Worm (Caenorhabditis elegans) whole organism, L1 larva: ENCODE results near the gene srh-74.

ENCODE experiments used
- C16A3.4 ChIP-seq: fragments of 150-350 bp; optimal IDR thresholded peaks from 2 replicates; lab custom pipeline; 2014; ENCODE audit warnings: missing biosample characterization, missing genetic modification characterization
- C34B4.2 ChIP-seq: sonication (generic microtip); optimal IDR thresholded peaks from 2 replicates; lab custom pipeline; 2017; ENCODE audit warnings: mild to moderate bottlenecking, missing genetic modification characterization, missing compliant biosample characterization
- Y116A8C.19 ChIP-seq: sonication (generic microtip); optimal IDR thresholded peaks from 2 replicates; lab custom pipeline; 2016; ENCODE audit warnings: missing compliant biosample characterization, missing genetic modification characterization, borderline replicate concordance
- alr-1 ChIP-seq: fragments of 200-800 bp; sonication (Bioruptor generic); optimal IDR thresholded peaks from 2 replicates; lab custom pipeline; 2018; ENCODE audit warnings: borderline replicate concordance, mild to moderate bottlenecking, missing genetic modification characterization, missing compliant biosample characterization
- aly-2 ChIP-seq: fragments of 150-350 bp; optimal IDR thresholded peaks from 2 replicates; lab custom pipeline; 2014; ENCODE audit warnings: missing biosample characterization, missing genetic modification characterization
- blmp-1 ChIP-seq: fragments of 150-350 bp; optimal IDR thresholded peaks from 2 replicates; lab custom pipeline; 2014; ENCODE audit warnings: missing biosample characterization, missing genetic modification characterization
- ceh-82 ChIP-seq, 3 experiments: fragments of 150-350 bp in 1 of 3; sonication (generic microtip) in 2 of 3; optimal IDR thresholded peaks; 2 replicates each; lab custom pipeline; 2014 to 2017; ENCODE audit warnings: missing biosample characterization in 3 of 3, missing genetic modification characterization in 3 of 3
- ces-1 ChIP-seq: fragments of 150-350 bp; optimal IDR thresholded peaks from 2 replicates; lab custom pipeline; 2014; ENCODE audit warnings: missing biosample characterization, missing genetic modification reagents, missing genetic modification characterization
- dpl-1 ChIP-seq, 3 experiments: fragments of 150-350 bp in 2 of 3; sonication (generic microtip) in 1 of 3; optimal IDR thresholded peaks; 2 replicates each; lab custom pipeline; 2014 to 2017; ENCODE audit warnings: missing biosample characterization in 3 of 3, missing genetic modification characterization in 3 of 3, missing genetic modification reagents in 3 of 3
- efl-1 ChIP-seq, 4 experiments: fragments of 150-350 bp; optimal IDR thresholded peaks in 3 of 4; peaks in 1 of 4; 1 replicate in 1 of 4; 2 replicates in 3 of 4; lab custom pipeline; 2014; ENCODE audit warnings: missing biosample characterization in 2 of 4, missing genetic modification characterization in 2 of 4, missing genetic modification reagents in 2 of 4
- egl-13 ChIP-seq: sonication (generic microtip); optimal IDR thresholded peaks from 2 replicates; lab custom pipeline; 2016; ENCODE audit warnings: missing genotype, missing genetic modification reagents, missing genetic modification characterization, missing compliant biosample characterization
- egl-27 ChIP-seq, 2 experiments: fragments of 150-350 bp in 1 of 2; sonication (generic microtip); optimal IDR thresholded peaks; 3 replicates each; lab custom pipeline; 2017 to 2018; ENCODE audit warnings: missing biosample characterization in 2 of 2, missing genetic modification characterization in 2 of 2, missing genetic modification reagents in 2 of 2
- elt-3 ChIP-seq, 6 experiments: fragments of 150-350 bp in 1 of 6; sonication (generic microtip); optimal IDR thresholded peaks; 2 replicates each; lab custom pipeline; 2017 to 2018; ENCODE audit warnings: missing biosample characterization in 6 of 6, missing genetic modification characterization in 6 of 6, inconsistent platforms in 1 of 6
- ets-5 ChIP-seq: fragments of 200-800 bp; sonication (Bioruptor generic); IDR thresholded peaks from 2 replicates; pipeline ENCODE4 v1.3.6; 2022; ENCODE audit warnings: missing genetic modification characterization, missing compliant biosample characterization
- fkh-4 ChIP-seq: sonication (generic microtip); optimal IDR thresholded peaks from 2 replicates; lab custom pipeline; 2016; ENCODE audit warnings: missing compliant biosample characterization, missing genetic modification characterization, borderline replicate concordance
- fos-1 ChIP-seq: fragments of 150-350 bp; optimal IDR thresholded peaks from 2 replicates; lab custom pipeline; 2014; ENCODE audit warnings: missing biosample characterization, missing genetic modification characterization
- grh-1 ChIP-seq: fragments of 200-800 bp; sonication (Bioruptor generic); IDR thresholded peaks from 2 replicates; pipeline ENCODE4 v1.3.6; 2022; ENCODE audit warnings: missing genetic modification reagents, missing genetic modification characterization, missing compliant biosample characterization
- hlh-4 ChIP-seq: sonication (generic microtip); optimal IDR thresholded peaks from 2 replicates; lab custom pipeline; 2016; ENCODE audit warnings: mild to moderate bottlenecking, missing genetic modification characterization, missing compliant biosample characterization
- hpl-2 ChIP-seq: fragments of 150-350 bp; optimal IDR thresholded peaks from 2 replicates; lab custom pipeline; 2014; ENCODE audit warnings: missing biosample characterization, missing genetic modification reagents, missing genetic modification characterization
- isw-1 ChIP-seq: fragments of 200-800 bp; sonication (Bioruptor generic); IDR thresholded peaks from 2 replicates; pipeline ENCODE4 v1.3.6; 2022; ENCODE audit warnings: missing genetic modification characterization, missing compliant biosample characterization
- jun-1 ChIP-seq: fragments of 150-350 bp; optimal IDR thresholded peaks from 2 replicates; lab custom pipeline; 2014; ENCODE audit warnings: missing biosample characterization, missing genetic modification reagents, missing genetic modification characterization
- lin-14 ChIP-seq: fragments of 200-800 bp; sonication (Bioruptor generic); optimal IDR thresholded peaks from 2 replicates; lab custom pipeline; 2018; ENCODE audit warnings: mild to moderate bottlenecking, missing genetic modification characterization, moderate library complexity, missing compliant biosample characterization
- lin-39 ChIP-seq: fragments of 150-350 bp; optimal IDR thresholded peaks from 2 replicates; lab custom pipeline; 2014; ENCODE audit warnings: missing biosample characterization, missing genetic modification reagents, missing genetic modification characterization
- lsy-2 ChIP-seq, 2 experiments: fragments of 150-350 bp; optimal IDR thresholded peaks; 2 replicates each; lab custom pipeline; 2014; ENCODE audit warnings: missing biosample characterization in 2 of 2, missing genetic modification characterization in 2 of 2
- mab-9 ChIP-seq: fragments of 200-800 bp; sonication (Bioruptor generic); IDR thresholded peaks from 2 replicates; pipeline ENCODE4 v1.3.6; 2022; ENCODE audit warnings: missing genetic modification reagents, missing genetic modification characterization, missing compliant biosample characterization
- mep-1 ChIP-seq: fragments of 150-350 bp; optimal IDR thresholded peaks from 2 replicates; lab custom pipeline; 2014; ENCODE audit warnings: missing biosample characterization, missing genetic modification characterization
- nhr-11 ChIP-seq: fragments of 150-350 bp; optimal IDR thresholded peaks from 2 replicates; lab custom pipeline; 2014; ENCODE audit warnings: missing biosample characterization, missing genetic modification characterization
- nhr-20 ChIP-seq: sonication (generic microtip); optimal IDR thresholded peaks from 2 replicates; lab custom pipeline; 2016; ENCODE audit warnings: mild to moderate bottlenecking, missing genetic modification characterization, missing compliant biosample characterization
- nhr-47 ChIP-seq: sonication (generic microtip); optimal IDR thresholded peaks from 2 replicates; lab custom pipeline; 2016; ENCODE audit warnings: mild to moderate bottlenecking, missing genetic modification characterization, moderate library complexity, missing compliant biosample characterization
- nhr-76 ChIP-seq: sonication (generic microtip); optimal IDR thresholded peaks from 2 replicates; lab custom pipeline; 2017; ENCODE audit warnings: missing biosample characterization, missing genetic modification characterization
- nhr-84 ChIP-seq: sonication (generic microtip); optimal IDR thresholded peaks from 2 replicates; lab custom pipeline; 2017; ENCODE audit warnings: missing biosample characterization, missing genetic modification characterization
- nhr-85 ChIP-seq: sonication (generic microtip); peaks from one replicate; lab custom pipeline; 2016; ENCODE audit warnings: missing genetic modification characterization, inconsistent platforms, missing compliant biosample characterization
- nhr-90 ChIP-seq: sonication (generic microtip); optimal IDR thresholded peaks from 2 replicates; lab custom pipeline; 2016; ENCODE audit warnings: mild to moderate bottlenecking, missing genetic modification characterization, missing compliant biosample characterization; ENCODE audit not compliant: poor library complexity
- pag-3 ChIP-seq: sonication (generic microtip); optimal IDR thresholded peaks from 2 replicates; lab custom pipeline; 2017; ENCODE audit warnings: missing genetic modification characterization, mild to moderate bottlenecking, missing compliant biosample characterization, antibody characterized with exemption, borderline replicate concordance; ENCODE audit not compliant: insufficient read depth
- pax-3 ChIP-seq: fragments of 200-800 bp; sonication (Bioruptor generic); optimal IDR thresholded peaks from 2 replicates; lab custom pipeline; 2018; ENCODE audit warnings: mild to moderate bottlenecking, missing genetic modification characterization, moderate library complexity, missing compliant biosample characterization
- skn-1 ChIP-seq: fragments of 150-350 bp; optimal IDR thresholded peaks from 2 replicates; lab custom pipeline; 2014; ENCODE audit warnings: missing biosample characterization, missing genetic modification characterization
- snpc-4 ChIP-seq: fragments of 150-350 bp; optimal IDR thresholded peaks from 2 replicates; lab custom pipeline; 2014; ENCODE audit warnings: missing biosample characterization, missing genetic modification characterization
- snu-23 ChIP-seq: sonication (generic microtip); optimal IDR thresholded peaks from 2 replicates; lab custom pipeline; 2016; ENCODE audit warnings: missing genetic modification characterization, missing compliant biosample characterization
- sup-37 ChIP-seq: fragments of 200-800 bp; sonication (Bioruptor generic); optimal IDR thresholded peaks from 2 replicates; lab custom pipeline; 2018; ENCODE audit warnings: mild to moderate bottlenecking, missing genetic modification characterization, missing compliant biosample characterization
- swsn-7 ChIP-seq: sonication (generic microtip); optimal IDR thresholded peaks from 2 replicates; lab custom pipeline; 2016; ENCODE audit warnings: missing genetic modification characterization, missing compliant biosample characterization
- tbx-2 ChIP-seq: sonication (generic microtip); optimal IDR thresholded peaks from 2 replicates; lab custom pipeline; 2016; ENCODE audit warnings: missing genetic modification characterization, missing compliant biosample characterization
- tlp-1 ChIP-seq: fragments of 150-350 bp; optimal IDR thresholded peaks from 2 replicates; lab custom pipeline; 2014; ENCODE audit warnings: missing biosample characterization, missing genetic modification characterization
- unc-130 ChIP-seq: fragments of 150-350 bp; optimal IDR thresholded peaks from 2 replicates; lab custom pipeline; 2017; ENCODE audit warnings: missing biosample characterization, missing genetic modification characterization, inconsistent platforms
- unc-30 ChIP-seq: sonication (generic microtip); optimal IDR thresholded peaks from 2 replicates; lab custom pipeline; 2017; ENCODE audit warnings: missing biosample characterization, missing genetic modification characterization
- unc-86 ChIP-seq: sonication (generic microtip); optimal IDR thresholded peaks from 2 replicates; lab custom pipeline; 2016; ENCODE audit warnings: missing genetic modification characterization, missing compliant biosample characterization
- unc-98 ChIP-seq: fragments of 200-800 bp; sonication (Bioruptor generic); IDR thresholded peaks from 2 replicates; pipeline ENCODE4 v1.3.6; 2022; ENCODE audit warnings: missing genetic modification characterization, missing compliant biosample characterization
- vab-15 ChIP-seq: sonication (generic microtip); optimal IDR thresholded peaks from 2 replicates; lab custom pipeline; 2017; ENCODE audit warnings: missing genotype, mild to moderate bottlenecking, missing genetic modification characterization, missing compliant biosample characterization
- xbp-1 ChIP-seq: sonication (generic microtip); optimal IDR thresholded peaks from 2 replicates; lab custom pipeline; 2016; ENCODE audit warnings: missing genetic modification characterization, missing compliant biosample characterization
- zag-1 ChIP-seq: fragments of 150-350 bp; optimal IDR thresholded peaks from 2 replicates; lab custom pipeline; 2014; ENCODE audit warnings: missing biosample characterization, missing genetic modification characterization
- ztf-11 ChIP-seq, 2 experiments: sonication (generic microtip); optimal IDR thresholded peaks; 2 replicates each; lab custom pipeline; 2016 to 2017; ENCODE audit warnings: missing genetic modification characterization in 2 of 2, missing biosample characterization in 1 of 2, missing compliant biosample characterization in 1 of 2

The srh-74 gene

ce11 chrV:11087119-11087518 lies 38.5 kb upstream of the srh-74 start (continued):
- peak; percentile 17 for TF ChIP-seq nhr-90 (tag; lab: Kevin White, UChicago)
- peak; percentile 3 for TF ChIP-seq blmp-1 (tag; lab: Kevin White, UChicago)
- no peak for TF ChIP-seq swsn-7
- TF ChIP-seq lin-14 = peak; percentile 32
- TF ChIP-seq lsy-2 (tag; optimal IDR thresholded peaks at IDR 0.05; lab: Kevin White, UChicago) = no peak
- TF ChIP-seq egl-13 = no peak

ce11 chrV:11083691-11084090 lies 35.1 kb upstream of the srh-74 start:
- peak in 1 of 3 experiments; percentile 27 for TF ChIP-seq dpl-1 (GFP tag; optimal IDR thresholded peaks at IDR 0.05; lab: Kevin White, UChicago)
- TF ChIP-seq egl-13 = no peak
- TF ChIP-seq nhr-90 (tag; lab: Kevin White, UChicago) = no peak
- TF ChIP-seq grh-1 (GFP tag; lab: Robert Waterston, UW) = no peak
- no peak for TF ChIP-seq hlh-4 (tag; lab: Kevin White, UChicago)
- TF ChIP-seq vab-15 (tag; lab: Kevin White, UChicago) = no peak
- peak; percentile 47 for TF ChIP-seq nhr-20
- no peak for TF ChIP-seq ztf-11 (tag; optimal IDR thresholded peaks at IDR 0.05; lab: Kevin White, UChicago)
- no peak for TF ChIP-seq unc-130 (tag; lab: Kevin White, UChicago)
- no peak for TF ChIP-seq blmp-1 (tag; lab: Kevin White, UChicago)
- TF ChIP-seq nhr-47 (tag; lab: Kevin White, UChicago) = peak; percentile 23
- no peak for TF ChIP-seq snpc-4 (tag; lab: Kevin White, UChicago)
- peak; percentile 12 for TF ChIP-seq fkh-4
- TF ChIP-seq nhr-76 (tag; lab: Kevin White, UChicago) = no peak
- no peak for TF ChIP-seq jun-1 (tag; lab: Kevin White, UChicago)
- peak; percentile 49 for TF ChIP-seq mep-1 (tag; lab: Kevin White, UChicago)
- no peak for TF ChIP-seq ets-5 (GFP tag; lab: Robert Waterston, UW)
- TF ChIP-seq egl-27 (tag; optimal IDR thresholded peaks at IDR 0.05; lab: Kevin White, UChicago) = no peak
- peak; percentile 11 for TF ChIP-seq C16A3.4
- TF ChIP-seq hpl-2 (GFP tag; lab: Kevin White, UChicago) = no peak
- TF ChIP-seq aly-2 = peak; percentile 32
- peak; percentile 64 for TF ChIP-seq snu-23 (GFP tag; lab: Kevin White, UChicago)
- no peak for TF ChIP-seq alr-1 (tag; lab: Kevin White, UChicago)
- TF ChIP-seq ceh-82 (tag; optimal IDR thresholded peaks at IDR 0.05; lab: Kevin White, UChicago) = peak in 2 of 3 experiments; percentile 24 to 42
- no peak for TF ChIP-seq unc-30
- TF ChIP-seq fos-1 (tag; lab: Kevin White, UChicago) = peak; percentile 10
- TF ChIP-seq lin-14 = peak; percentile 92
- no peak for TF ChIP-seq mab-9
- no peak for TF ChIP-seq elt-3 (tag; optimal IDR thresholded peaks at IDR 0.05; lab: Kevin White, UChicago)
- no peak for TF ChIP-seq unc-98 (GFP tag; lab: Robert Waterston, UW)
- TF ChIP-seq isw-1 (GFP tag; lab: Robert Waterston, UW) = no peak
- no peak for TF ChIP-seq ces-1
- TF ChIP-seq nhr-84 (tag; lab: Kevin White, UChicago) = no peak
- peak; percentile 28 for TF ChIP-seq sup-37 (GFP tag; lab: Kevin White, UChicago)
- TF ChIP-seq C34B4.2 (tag; lab: Kevin White, UChicago) = no peak
- TF ChIP-seq zag-1 (tag; lab: Kevin White, UChicago) = no peak
- no peak for TF ChIP-seq skn-1
- TF ChIP-seq nhr-11 (tag; lab: Kevin White, UChicago) = no peak
- no peak for TF ChIP-seq pax-3
- peak; percentile 20 for TF ChIP-seq xbp-1 (tag; lab: Kevin White, UChicago)
- TF ChIP-seq tbx-2 (tag; lab: Kevin White, UChicago) = peak; percentile 67
- TF ChIP-seq Y116A8C.19 (tag; lab: Kevin White, UChicago) = no peak
- no peak for TF ChIP-seq nhr-85 (tag; lab: Kevin White, UChicago)
- no peak for TF ChIP-seq unc-86
- TF ChIP-seq tlp-1 (tag; lab: Kevin White, UChicago) = no peak
- peak; percentile 88 for TF ChIP-seq pag-3 (tag; lab: Kevin White, UChicago)
- peak; percentile 6 to 33 for TF ChIP-seq efl-1 (optimal IDR thresholded peaks at IDR 0.05; lab: Kevin White, UChicago)
- TF ChIP-seq efl-1 (GFP tag; optimal IDR thresholded peaks at IDR 0.05 in 1 of 2; lab: Kevin White, UChicago) = peak in 1 of 2 experiments; percentile 44
- no peak for TF ChIP-seq lin-39
